Fruit fly (Drosophila melanogaster): ENCODE results near the gene CenG1A.

Gene CenG1A

dm6 chr2L:13813604-13814178, 21.7 kb upstream of the CenG1A start, which contains the start of gene Sos:
Gene Sos (plus strand): TSS chr2L:13813816.
- TF ChIP-seq CG4318 (GFP tag; optimal IDR thresholded peaks at IDR 0.05) (no peak), salr (GFP tag; optimal IDR thresholded peaks at IDR 0.05) (no peak), lz (GFP tag; optimal IDR thresholded peaks at IDR 0.05) (no peak), CG6163 (GFP tag; IDR thresholded peaks at IDR 0.05) (no peak), CG3919 (GFP tag; optimal IDR thresholded peaks at IDR 0.05) (no peak), svp (GFP tag) (no peak), Sox15 (GFP tag; optimal IDR thresholded peaks at IDR 0.05) (no peak), Eip75B (GFP tag; optimal IDR thresholded peaks at IDR 0.05) (no peak), CG31627 (GFP tag; optimal IDR thresholded peaks at IDR 0.05) (no peak), Sox102F (GFP tag; optimal IDR thresholded peaks at IDR 0.05) (no peak), eg (GFP tag; IDR thresholded peaks at IDR 0.05) (no peak), pdm3 (GFP tag; optimal IDR thresholded peaks at IDR 0.05) (no peak), Blimp-1 (GFP tag; optimal IDR thresholded peaks at IDR 0.05) (no peak), Smox (GFP tag; optimal IDR thresholded peaks at IDR 0.05) (no peak), dac (GFP tag; optimal IDR thresholded peaks at IDR 0.05) (no peak), acj6 (GFP tag; optimal IDR thresholded peaks at IDR 0.05) (no peak), CG6808 (GFP tag; optimal IDR thresholded peaks at IDR 0.05) (no peak), cyc (GFP tag; optimal IDR thresholded peaks at IDR 0.05) (no peak), OdsH (GFP tag; optimal IDR thresholded peaks at IDR 0.05) (no peak)

DNA sequence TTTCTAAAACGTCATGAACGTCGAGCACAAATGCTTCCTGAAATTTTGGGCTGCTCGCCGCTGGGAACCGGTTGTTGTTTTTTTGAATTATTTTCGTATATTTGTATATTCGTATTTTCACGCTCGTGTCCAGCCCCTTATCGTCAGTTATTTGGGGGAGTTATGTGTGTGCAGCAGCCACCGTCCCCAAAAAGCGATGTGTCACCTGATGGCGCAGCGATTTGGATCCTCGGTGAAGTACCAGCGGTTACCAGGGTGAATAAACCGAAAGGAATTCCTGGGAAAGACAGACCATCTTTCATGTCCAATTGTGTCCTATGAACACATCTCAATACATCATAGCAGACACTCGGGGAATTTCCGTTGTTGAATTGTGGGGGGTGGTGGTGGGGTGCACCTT, 15.2 kb upstream of the CenG1A start:
- no peak for TF ChIP-seq Blimp-1 (GFP tag; optimal IDR thresholded peaks at IDR 0.05)
- TF ChIP-seq Met (GFP tag; optimal IDR thresholded peaks at IDR 0.05), result no peak
- no peak for TF ChIP-seq CG16779 (tag; optimal IDR thresholded peaks at IDR 0.05)
- TF ChIP-seq CG4318 (GFP tag; optimal IDR thresholded peaks at IDR 0.05), result no peak
- no peak for TF ChIP-seq CG6792 (GFP tag; optimal IDR thresholded peaks at IDR 0.05)
- no peak for TF ChIP-seq CG10669 (GFP tag; optimal IDR thresholded peaks at IDR 0.05)
- no peak for TF ChIP-seq CG7368 (GFP tag; optimal IDR thresholded peaks at IDR 0.05)
- no peak for TF ChIP-seq topi (GFP tag; optimal IDR thresholded peaks at IDR 0.05)
- no peak for TF ChIP-seq lz (GFP tag; optimal IDR thresholded peaks at IDR 0.05)
- no peak for TF ChIP-seq CG9139 (GFP tag; optimal IDR thresholded peaks at IDR 0.05)
- no peak for TF ChIP-seq CG6808 (GFP tag; optimal IDR thresholded peaks at IDR 0.05)
- TF ChIP-seq CG1621 (tag; optimal IDR thresholded peaks at IDR 0.05), result no peak
- TF ChIP-seq acj6 (GFP tag; optimal IDR thresholded peaks at IDR 0.05), result no peak
- TF ChIP-seq Hr38 (GFP tag; optimal IDR thresholded peaks at IDR 0.05), result no peak
- no peak for TF ChIP-seq dsx (GFP tag; optimal IDR thresholded peaks at IDR 0.05; ENCODE audit: poor library complexity, severe bottlenecking)

dm6 chr2L:13820948-13821347, 14.4 kb upstream of the CenG1A start, which contains the start of gene b:
Gene b (plus strand): TSS chr2L:13821248.
- TF ChIP-seq CG10631 (GFP tag; optimal IDR thresholded peaks at IDR 0.05) (no peak), Hr38 (GFP tag; optimal IDR thresholded peaks at IDR 0.05) (no peak), Sox102F (GFP tag; optimal IDR thresholded peaks at IDR 0.05) (no peak), CG9139 (GFP tag; optimal IDR thresholded peaks at IDR 0.05) (no peak), CG15336 (GFP tag; IDR thresholded peaks at IDR 0.05) (no peak), dac (GFP tag; optimal IDR thresholded peaks at IDR 0.05) (no peak), ss (GFP tag; optimal IDR thresholded peaks at IDR 0.05) (no peak), Gug (GFP tag; IDR thresholded peaks at IDR 0.05) (no peak), CG7368 (GFP tag; optimal IDR thresholded peaks at IDR 0.05) (no peak), salr (GFP tag; optimal IDR thresholded peaks at IDR 0.05) (no peak), topi (GFP tag; optimal IDR thresholded peaks at IDR 0.05) (no peak), acj6 (GFP tag; optimal IDR thresholded peaks at IDR 0.05) (no peak), CG6808 (GFP tag; optimal IDR thresholded peaks at IDR 0.05) (no peak)

DNA sequence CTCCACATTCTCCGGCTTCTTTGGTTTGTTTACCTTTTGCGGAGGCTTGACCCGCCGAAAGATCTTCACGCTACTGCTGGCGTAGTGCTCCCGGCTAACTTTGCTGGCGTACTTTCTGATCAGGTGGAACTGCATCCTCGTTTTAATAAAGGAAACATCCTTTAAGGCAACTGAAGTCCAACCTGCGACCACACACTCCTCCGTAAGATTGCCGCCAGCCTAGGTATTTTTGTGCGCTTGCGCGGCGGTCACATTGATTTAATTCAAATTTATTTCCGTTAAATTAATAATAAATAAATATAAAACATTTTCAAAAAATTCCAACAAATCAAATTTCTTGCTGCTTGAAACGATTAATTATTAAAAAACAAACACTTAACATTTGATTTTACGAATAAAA, 7.8 kb upstream of the CenG1A start, which contains the start of gene PolG1:
TSS of gene PolG1 (minus strand) at position 216 of the 400 bp plus-strand sequence.
- TF ChIP-seq Ets96B (tag; optimal IDR thresholded peaks at IDR 0.05) (no peak), CG1621 (tag; optimal IDR thresholded peaks at IDR 0.05) (peak; percentile 77), Eip93F (GFP tag; optimal IDR thresholded peaks at IDR 0.05) (no peak), CG32006 (GFP tag; optimal IDR thresholded peaks at IDR 0.05) (no peak)

All from whole organism, prepupa.